Comparison of ENCODE assay signal across 5 fruit fly cellular contexts in genomic region chr3L:520465-521216, dm6.
TF ChIP-seq lines count a peak whose summit lies in the region.

No protein-coding gene starts in this region.

- TF ChIP-seq CTCF in S2 (optimal IDR thresholded peaks at IDR 0.05; lab: Kevin White, UChicago) = peak; percentile 75
- peak; percentile 84 for TF ChIP-seq CTCF in whole organism, embryonic (GFP tag; optimal IDR thresholded peaks at IDR 0.05; lab: Kevin White, UChicago)

TF ChIP-seq in whole organism, embryonic, 481 proteins besides CTCF, POLR2A, EP300 and RAD21:
- peak; percentile 26; the same call in 1 of the 2 replicates for TF ChIP-seq CG32532 (GFP tag; IDR thresholded peaks at IDR 0.05; lab: Robert Waterston, UW)
- peak; percentile 21 for TF ChIP-seq Rfx (GFP tag; IDR thresholded peaks at IDR 0.05; lab: Robert Waterston, UW)
- TF ChIP-seq CG11504 (tag; optimal IDR thresholded peaks at IDR 0.05; lab: Kevin White, UChicago) = peak; percentile 24
- TF ChIP-seq CrebB (tag; optimal IDR thresholded peaks at IDR 0.05; lab: Kevin White, UChicago) = no peak
- TF ChIP-seq Sox102F (GFP tag; optimal IDR thresholded peaks at IDR 0.05; lab: Kevin White, UChicago) = peak; percentile 9
- peak; percentile 32 for TF ChIP-seq D19B (GFP tag; optimal IDR thresholded peaks at IDR 0.05; lab: Kevin White, UChicago)
- TF ChIP-seq CG14965 (GFP tag; optimal IDR thresholded peaks at IDR 0.05; lab: Kevin White, UChicago; ENCODE audit: borderline replicate concordance) = peak; percentile 1
- TF ChIP-seq eve (GFP tag; optimal IDR thresholded peaks at IDR 0.05; lab: Kevin White, UChicago) = peak in 1 of 2 experiments; percentile 19
- TF ChIP-seq fd64A (GFP tag; optimal IDR thresholded peaks at IDR 0.05; lab: Kevin White, UChicago) = no peak
- no peak for TF ChIP-seq CG30403 (GFP tag; optimal IDR thresholded peaks at IDR 0.05; lab: Kevin White, UChicago)
- TF ChIP-seq row (GFP tag; IDR thresholded peaks at IDR 0.05; lab: Robert Waterston, UW) = peak; percentile 31; the same call in 1 of the 3 replicates
- no peak for TF ChIP-seq CG18599 (GFP tag; optimal IDR thresholded peaks at IDR 0.05; lab: Kevin White, UChicago)
- TF ChIP-seq CG2120 (GFP tag; optimal IDR thresholded peaks at IDR 0.05; lab: Kevin White, UChicago) = peak; percentile 18
TF ChIP-seq in whole organism, embryonic: peak in this region for 9.

TF ChIP-seq in whole organism, prepupa, 60 proteins besides CTCF, POLR2A, EP300 and RAD21 (continues in another document):
- no peak for TF ChIP-seq CG1621 (tag; optimal IDR thresholded peaks at IDR 0.05; lab: Kevin White, UChicago)
- no peak for TF ChIP-seq CG4318 (GFP tag; optimal IDR thresholded peaks at IDR 0.05; lab: Kevin White, UChicago)
- TF ChIP-seq CG11902 (GFP tag; optimal IDR thresholded peaks at IDR 0.05; lab: Kevin White, UChicago) = peak; percentile 7
- TF ChIP-seq Sox102F (GFP tag; optimal IDR thresholded peaks at IDR 0.05; lab: Kevin White, UChicago) = peak; percentile 16
- TF ChIP-seq CG11294 (GFP tag; IDR thresholded peaks at IDR 0.05; lab: Robert Waterston, UW) = no peak
- TF ChIP-seq eg (GFP tag; IDR thresholded peaks at IDR 0.05; lab: Robert Waterston, UW) = no peak
- no peak for TF ChIP-seq CG6792 (GFP tag; optimal IDR thresholded peaks at IDR 0.05; lab: Kevin White, UChicago)
- no peak for TF ChIP-seq CG9139 (GFP tag; optimal IDR thresholded peaks at IDR 0.05; lab: Kevin White, UChicago)
- TF ChIP-seq topi (GFP tag; optimal IDR thresholded peaks at IDR 0.05; lab: Kevin White, UChicago) = no peak
- TF ChIP-seq Hr4 (GFP tag; optimal IDR thresholded peaks at IDR 0.05; lab: Kevin White, UChicago) = peak; percentile 29
- TF ChIP-seq svp (GFP tag; lab: Kevin White, UChicago) = peak; percentile 69
- TF ChIP-seq dsx (GFP tag; optimal IDR thresholded peaks at IDR 0.05; lab: Kevin White, UChicago; ENCODE audit: poor library complexity, severe bottlenecking) = no peak
- no peak for TF ChIP-seq Lpt (GFP tag; optimal IDR thresholded peaks at IDR 0.05; lab: Kevin White, UChicago)
- no peak for TF ChIP-seq fkh (GFP tag; optimal IDR thresholded peaks at IDR 0.05; lab: Kevin White, UChicago)
- TF ChIP-seq ss (GFP tag; optimal IDR thresholded peaks at IDR 0.05; lab: Kevin White, UChicago) = peak; percentile 9 to 81
- TF ChIP-seq CG6163 (GFP tag; IDR thresholded peaks at IDR 0.05; lab: Robert Waterston, UW) = peak; percentile 30; the same call in 1 of the 3 replicates
- no peak for TF ChIP-seq CG16779 (tag; optimal IDR thresholded peaks at IDR 0.05; lab: Kevin White, UChicago)
- no peak for TF ChIP-seq Hr38 (GFP tag; optimal IDR thresholded peaks at IDR 0.05; lab: Kevin White, UChicago)
- TF ChIP-seq CG6808 (GFP tag; optimal IDR thresholded peaks at IDR 0.05; lab: Kevin White, UChicago) = no peak
- no peak for TF ChIP-seq CG3919 (GFP tag; optimal IDR thresholded peaks at IDR 0.05; lab: Kevin White, UChicago)
- TF ChIP-seq CG31627 (GFP tag; optimal IDR thresholded peaks at IDR 0.05; lab: Kevin White, UChicago) = peak; percentile 10
- peak; percentile 77 for TF ChIP-seq Eip78C (GFP tag; lab: Kevin White, UChicago)
- TF ChIP-seq Eip75B (GFP tag; optimal IDR thresholded peaks at IDR 0.05; lab: Kevin White, UChicago) = peak; percentile 10
- TF ChIP-seq fd59A (GFP tag; optimal IDR thresholded peaks at IDR 0.05; lab: Kevin White, UChicago) = no peak
- no peak for TF ChIP-seq Gug (GFP tag; IDR thresholded peaks at IDR 0.05; lab: Robert Waterston, UW)
- TF ChIP-seq CG8319 (GFP tag; optimal IDR thresholded peaks at IDR 0.05; lab: Kevin White, UChicago) = no peak
- no peak for TF ChIP-seq lz (GFP tag; optimal IDR thresholded peaks at IDR 0.05; lab: Kevin White, UChicago)

TF ChIP-seq in whole organism, pupa, 21 proteins besides CTCF, POLR2A, EP300 and RAD21:
- TF ChIP-seq CG10348 (GFP tag; IDR thresholded peaks at IDR 0.05; lab: Robert Waterston, UW) = no peak
- peak; percentile 30 for TF ChIP-seq CG9948 (tag; optimal IDR thresholded peaks at IDR 0.05; lab: Kevin White, UChicago)
- TF ChIP-seq CG14655 (GFP tag; optimal IDR thresholded peaks at IDR 0.05; lab: Kevin White, UChicago) = peak; percentile 1
- TF ChIP-seq CG34367 (tag; optimal IDR thresholded peaks at IDR 0.05; lab: Kevin White, UChicago) = no peak

TF ChIP-seq in whole organism, wandering third instar larva, 38 proteins besides CTCF, POLR2A, EP300 and RAD21:
- TF ChIP-seq Rel (GFP tag; optimal IDR thresholded peaks at IDR 0.05; lab: Kevin White, UChicago) (no peak), Rel (tag; optimal IDR thresholded peaks at IDR 0.05; lab: Kevin White, UChicago) (no peak), fru (GFP tag; optimal IDR thresholded peaks at IDR 0.05; lab: Kevin White, UChicago) (peak; percentile 17), foxo (GFP tag; optimal IDR thresholded peaks at IDR 0.05; lab: Kevin White, UChicago) (peak in 1 of 2 experiments; percentile 8), dsf (GFP tag; optimal IDR thresholded peaks at IDR 0.05; lab: Kevin White, UChicago; ENCODE audit: borderline replicate concordance) (no peak), woc (GFP tag; optimal IDR thresholded peaks at IDR 0.05; lab: Kevin White, UChicago) (peak; percentile 3), Vsx2 (GFP tag; optimal IDR thresholded peaks at IDR 0.05; lab: Kevin White, UChicago; ENCODE audit: partially characterized antibody) (peak; percentile 19), CrebA (GFP tag; optimal IDR thresholded peaks at IDR 0.05; lab: Kevin White, UChicago; ENCODE audit: borderline replicate concordance) (no peak), dl (GFP tag; optimal IDR thresholded peaks at IDR 0.05; lab: Kevin White, UChicago; ENCODE audit: insufficient read depth in 1 of 2, partially characterized antibody in 2 of 2) (no peak), Dfd (GFP tag; optimal IDR thresholded peaks at IDR 0.05; lab: Kevin White, UChicago) (no peak), Hr78 (GFP tag; optimal IDR thresholded peaks at IDR 0.05; lab: Kevin White, UChicago) (no peak), Sp1 (GFP tag; optimal IDR thresholded peaks at IDR 0.05; lab: Kevin White, UChicago) (no peak), ey (GFP tag; optimal IDR thresholded peaks at IDR 0.05; lab: Kevin White, UChicago) (no peak), Hnf4 (GFP tag; optimal IDR thresholded peaks at IDR 0.05; lab: Kevin White, UChicago) (no peak), pan (optimal IDR thresholded peaks at IDR 0.05; lab: Kevin White, UChicago) (no peak)
